Fruit fly (Drosophila melanogaster) whole organism, embryonic: ENCODE data around the gene CG46458.

Source experiments
- Abd-B ChIP-seq: fragments of 200-800 bp; sonication (Bioruptor generic); optimal IDR thresholded peaks from 2 replicates; lab custom pipeline; 2018; ENCODE audit warnings: missing biosample characterization, mild to moderate bottlenecking, missing genetic modification characterization, moderate library complexity
- Bdp1 ChIP-seq: fragments of 200-800 bp; sonication (Bioruptor generic); optimal IDR thresholded peaks from 3 replicates; lab custom pipeline; 2016; ENCODE audit warnings: missing biosample characterization, missing genetic modification characterization
- BtbVII ChIP-seq: fragments of 200-800 bp; sonication (Bioruptor generic); optimal IDR thresholded peaks from 3 replicates; lab custom pipeline; 2017; ENCODE audit warnings: missing biosample characterization, mild to moderate bottlenecking, missing genetic modification characterization
- CG12769 ChIP-seq: fragments of 200-800 bp; sonication (Bioruptor generic); optimal IDR thresholded peaks from 2 replicates; lab custom pipeline; 2019; ENCODE audit warnings: missing biosample characterization, mild to moderate bottlenecking, missing genetic modification characterization, moderate library complexity
- CG17385 ChIP-seq: fragments of 200-800 bp; sonication (Bioruptor generic); optimal IDR thresholded peaks from 3 replicates; lab custom pipeline; 2018; ENCODE audit warnings: missing biosample characterization, mild to moderate bottlenecking, missing genetic modification characterization
- CG1792 ChIP-seq: fragments of 200-800 bp; sonication (Bioruptor generic); optimal IDR thresholded peaks from 2 replicates; lab custom pipeline; 2016; ENCODE audit warnings: missing biosample characterization, missing genetic modification characterization
- CG18011 ChIP-seq: fragments of 200-800 bp; sonication (Bioruptor generic); optimal IDR thresholded peaks from 2 replicates; lab custom pipeline; 2017; ENCODE audit warnings: missing biosample characterization, missing genetic modification characterization, mild to moderate bottlenecking, moderate library complexity, missing genotype
- CG31365 ChIP-seq: fragments of 200-800 bp; sonication (Bioruptor generic); optimal IDR thresholded peaks from 2 replicates; lab custom pipeline; 2018; ENCODE audit warnings: missing biosample characterization, mild to moderate bottlenecking, missing genetic modification characterization
- CG4360 ChIP-seq: fragments of 200-800 bp; sonication (Bioruptor generic); IDR thresholded peaks from 2 replicates; pipeline ENCODE4 v1.3.6; 2022; ENCODE audit warnings: missing biosample characterization, missing genetic modification characterization
- CG4424 ChIP-seq: fragments of 200-800 bp; sonication (Bioruptor generic); optimal IDR thresholded peaks from 3 replicates; lab custom pipeline; 2016; ENCODE audit warnings: missing biosample characterization, missing genetic modification characterization
- CG4617 ChIP-seq: fragments of 200-800 bp; sonication (Bioruptor generic); optimal IDR thresholded peaks from 3 replicates; lab custom pipeline; 2016; ENCODE audit warnings: missing biosample characterization, missing genetic modification characterization, borderline replicate concordance
- CG7271 ChIP-seq: fragments of 200-800 bp; sonication (Bioruptor generic); optimal IDR thresholded peaks from 2 replicates; lab custom pipeline; 2018; ENCODE audit warnings: missing biosample characterization, mild to moderate bottlenecking, missing genetic modification characterization, moderate library complexity
- CG8924 ChIP-seq: fragments of 200-800 bp; optimal IDR thresholded peaks from 3 replicates; lab custom pipeline; 2019; ENCODE audit warnings: missing biosample characterization, mild to moderate bottlenecking, missing genetic modification characterization, moderate library complexity
- CG9215 ChIP-seq: fragments of 200-800 bp; sonication (Bioruptor generic); IDR thresholded peaks from 2 replicates; pipeline ENCODE4 v1.3.6; 2022; ENCODE audit warnings: missing biosample characterization, missing genetic modification characterization
- CG9797 ChIP-seq: fragments of 200-800 bp; sonication (Bioruptor generic); optimal IDR thresholded peaks from 3 replicates; lab custom pipeline; 2018; ENCODE audit warnings: missing biosample characterization, mild to moderate bottlenecking, missing genetic modification characterization
- D19B ChIP-seq: fragments of 200-800 bp; sonication (Bioruptor generic); optimal IDR thresholded peaks from 2 replicates; lab custom pipeline; 2017; ENCODE audit warnings: missing biosample characterization, mild to moderate bottlenecking, missing genetic modification characterization
- E2f1 ChIP-seq: fragments of 200-800 bp; sonication (Bioruptor generic); IDR thresholded peaks from 2 replicates; pipeline ENCODE4 v1.3.6; 2022; ENCODE audit warnings: missing biosample characterization, missing genetic modification characterization
- Fer2 ChIP-seq: fragments of 200-800 bp; sonication (Bioruptor generic); optimal IDR thresholded peaks from 2 replicates; lab custom pipeline; 2018; ENCODE audit warnings: missing biosample characterization, mild to moderate bottlenecking, missing genetic modification characterization, moderate library complexity
- Hsf ChIP-seq: fragments of 200-800 bp; sonication (Bioruptor generic); optimal IDR thresholded peaks from 3 replicates; lab custom pipeline; 2016; ENCODE audit warnings: missing biosample characterization, missing genetic modification characterization
- Lhr ChIP-seq: fragments of 200-800 bp; sonication (Bioruptor generic); optimal IDR thresholded peaks from 3 replicates; lab custom pipeline; 2017; ENCODE audit warnings: mild to moderate bottlenecking, missing biosample characterization, missing genetic modification reagents, missing genetic modification characterization
- Myb ChIP-seq: fragments of 200-800 bp; sonication (Bioruptor generic); optimal IDR thresholded peaks from 2 replicates; lab custom pipeline; 2016; ENCODE audit warnings: missing biosample characterization, missing genetic modification characterization
- NC2β ChIP-seq: fragments of 200-800 bp; sonication (Bioruptor generic); optimal IDR thresholded peaks from 2 replicates; lab custom pipeline; 2016; ENCODE audit warnings: missing biosample characterization, missing genetic modification characterization
- NfI ChIP-seq: fragments of 200-800 bp; sonication (Bioruptor generic); optimal IDR thresholded peaks from 3 replicates; lab custom pipeline; 2018; ENCODE audit warnings: missing biosample characterization, mild to moderate bottlenecking, missing genetic modification characterization, moderate library complexity
- Oli ChIP-seq: fragments of 200-800 bp; sonication (Bioruptor generic); optimal IDR thresholded peaks from 2 replicates; lab custom pipeline; 2018; ENCODE audit warnings: missing biosample characterization, mild to moderate bottlenecking, missing genetic modification characterization, moderate library complexity
- PHDP ChIP-seq: fragments of 200-800 bp; sonication (Bioruptor generic); optimal IDR thresholded peaks from 3 replicates; lab custom pipeline; 2018; ENCODE audit warnings: missing biosample characterization, mild to moderate bottlenecking, missing genetic modification characterization, moderate library complexity
- Sox102F ChIP-seq: fragments of 200-800 bp; sonication (Bioruptor generic); optimal IDR thresholded peaks from 2 replicates; lab custom pipeline; 2018; ENCODE audit warnings: missing biosample characterization, mild to moderate bottlenecking, missing genetic modification characterization, moderate library complexity
- bsh ChIP-seq, 2 experiments: fragments of 200-800 bp; sonication (Bioruptor generic); optimal IDR thresholded peaks; 2 replicates each; lab custom pipeline; 2017 to 2018; ENCODE audit warnings: mild to moderate bottlenecking in 2 of 2, missing biosample characterization in 2 of 2, missing genetic modification characterization in 2 of 2, moderate library complexity in 1 of 2
- cato ChIP-seq: fragments of 200-800 bp; sonication (Bioruptor generic); optimal IDR thresholded peaks from 2 replicates; lab custom pipeline; 2016; ENCODE audit warnings: missing biosample characterization, missing genetic modification characterization, borderline replicate concordance
- corto ChIP-seq: fragments of 200-800 bp; sonication (Bioruptor generic); optimal IDR thresholded peaks from 2 replicates; lab custom pipeline; 2016; ENCODE audit warnings: missing biosample characterization, mild to moderate bottlenecking, missing genetic modification characterization, moderate library complexity
- dati ChIP-seq: fragments of 200-800 bp; sonication (Bioruptor generic); IDR thresholded peaks from 2 replicates; pipeline ENCODE4 v1.3.6; 2022; ENCODE audit warnings: missing biosample characterization, missing genetic modification characterization
- dimm ChIP-seq: fragments of 200-800 bp; sonication (Bioruptor generic); IDR thresholded peaks from 2 replicates; pipeline ENCODE4 v1.3.6; 2022; ENCODE audit warnings: missing biosample characterization, missing genetic modification characterization
- dmrt11E ChIP-seq: fragments of 200-800 bp; sonication (Bioruptor generic); optimal IDR thresholded peaks from 3 replicates; lab custom pipeline; 2018; ENCODE audit warnings: missing biosample characterization, mild to moderate bottlenecking, missing genetic modification characterization, moderate library complexity
- dysf ChIP-seq: fragments of 200-800 bp; sonication (Bioruptor generic); IDR thresholded peaks from 3 replicates; pipeline ENCODE4 v1.3.6; 2022; ENCODE audit warnings: missing biosample characterization, missing genetic modification characterization
- ftz-f1 ChIP-seq: fragments of 200-800 bp; sonication (Bioruptor generic); optimal IDR thresholded peaks from 2 replicates; lab custom pipeline; 2016; ENCODE audit warnings: missing biosample characterization, missing genetic modification characterization
- her ChIP-seq: fragments of 200-800 bp; sonication (Bioruptor generic); optimal IDR thresholded peaks from 2 replicates; lab custom pipeline; 2016; ENCODE audit warnings: missing biosample characterization, missing genetic modification characterization
- jing ChIP-seq: fragments of 200-800 bp; sonication (Bioruptor generic); optimal IDR thresholded peaks from 2 replicates; lab custom pipeline; 2018; ENCODE audit warnings: missing biosample characterization, mild to moderate bottlenecking, missing genetic modification characterization
- lbe ChIP-seq: fragments of 200-800 bp; sonication (Bioruptor generic); optimal IDR thresholded peaks from 2 replicates; lab custom pipeline; 2016; ENCODE audit warnings: missing biosample characterization, mild to moderate bottlenecking, missing genetic modification characterization
- lmd ChIP-seq: fragments of 200-800 bp; sonication (Bioruptor generic); IDR thresholded peaks from 2 replicates; pipeline ENCODE4 v1.3.6; 2022; ENCODE audit warnings: missing biosample characterization, missing genetic modification characterization
- p53 ChIP-seq: fragments of 200-800 bp; sonication (Bioruptor generic); optimal IDR thresholded peaks from 2 replicates; lab custom pipeline; 2016; ENCODE audit warnings: missing biosample characterization, missing genetic modification characterization
- pan ChIP-seq, 4 experiments: fragments of >200 bp in 3 of 4; fragments of 200-800 bp in 1 of 4; sonication (Bioruptor generic) in 1 of 4; optimal IDR thresholded peaks in 3 of 4; IDR thresholded peaks in 1 of 4; 2 replicates each; pipeline versions ENCODE4 v1.3.6 to Lab custom; 2017 to 2022; ENCODE audit warnings: missing biosample characterization in 2 of 4, missing genetic modification characterization in 2 of 4, mixed read lengths in 1 of 4
- pfk ChIP-seq: fragments of 200-800 bp; sonication (Bioruptor generic); optimal IDR thresholded peaks from 2 replicates; lab custom pipeline; 2018; ENCODE audit warnings: missing biosample characterization, mild to moderate bottlenecking, missing genetic modification characterization, moderate library complexity
- pho ChIP-seq: fragments of 200-800 bp; sonication (Bioruptor generic); optimal IDR thresholded peaks from 2 replicates; lab custom pipeline; 2016; ENCODE audit warnings: missing biosample characterization, missing genetic modification characterization
- row ChIP-seq: fragments of 200-800 bp; sonication (Bioruptor generic); IDR thresholded peaks from 3 replicates; pipeline ENCODE4 v1.3.6; 2022; ENCODE audit warnings: missing biosample characterization, missing genetic modification characterization
- sens ChIP-seq: fragments of 200-800 bp; sonication (Bioruptor generic); peaks from one replicate; lab custom pipeline; 2016; ENCODE audit warnings: missing biosample characterization, missing genetic modification characterization
- slou ChIP-seq: fragments of 200-800 bp; sonication (Bioruptor generic); optimal IDR thresholded peaks from 3 replicates; lab custom pipeline; 2016; ENCODE audit warnings: missing biosample characterization, missing genetic modification characterization
- vvl ChIP-seq: fragments of 200-800 bp; sonication (Bioruptor generic); IDR thresholded peaks from 2 replicates; pipeline ENCODE4 v1.3.6; 2022; ENCODE audit warnings: missing biosample characterization, missing genetic modification characterization
- wor ChIP-seq: fragments of 200-800 bp; sonication (Bioruptor generic); IDR thresholded peaks from 2 replicates; pipeline ENCODE4 v1.3.6; 2022; ENCODE audit warnings: missing biosample characterization, missing genetic modification characterization

The CG46458 gene

dm6 chr3R:6951090-6951489 is 7.1 kb downstream of the CG46458 start (continued):
- TF ChIP-seq dmrt11E (tag; lab: Kevin White, UChicago) (no peak), PHDP (tag; lab: Kevin White, UChicago) (no peak), p53 (GFP tag; lab: Kevin White, UChicago) (no peak), dysf (GFP tag; lab: Robert Waterston, UW) (peak; percentile 12; the same call in 1 of the 3 replicates), corto (GFP tag; lab: Kevin White, UChicago) (peak; percentile 31), wor (no peak), CG8924 (no peak), CG7271 (tag; lab: Kevin White, UChicago) (no peak), lmd (GFP tag; lab: Robert Waterston, UW) (0 out of 2 replicates have a peak, but pooled peaks have one; percentile 9), dati (GFP tag; lab: Robert Waterston, UW) (no peak), her (GFP tag; lab: Kevin White, UChicago) (no peak), CG4617 (GFP tag; lab: Kevin White, UChicago) (no peak), Myb (GFP tag; lab: Kevin White, UChicago) (no peak), jing (GFP tag; lab: Kevin White, UChicago) (no peak), Sox102F (GFP tag; lab: Kevin White, UChicago) (peak; percentile 35), lbe (GFP tag; lab: Kevin White, UChicago) (peak; percentile 61), BtbVII (GFP tag; lab: Kevin White, UChicago) (no peak), CG4424 (GFP tag; lab: Kevin White, UChicago) (no peak), pho (no peak), CG17385 (GFP tag; lab: Kevin White, UChicago) (no peak), NC2β (GFP tag; lab: Kevin White, UChicago) (no peak), CG4360 (no peak), Bdp1 (GFP tag; lab: Kevin White, UChicago) (no peak), sens (peak; percentile 67), E2f1 (GFP tag; lab: Robert Waterston, UW) (no peak), row (GFP tag; lab: Robert Waterston, UW) (peak; percentile 36; the same call in 2 of the 3 replicates), Fer2 (tag; lab: Kevin White, UChicago) (no peak), Hsf (GFP tag; lab: Kevin White, UChicago) (no peak), CG1792 (GFP tag; lab: Kevin White, UChicago) (no peak), CG9797 (GFP tag; lab: Kevin White, UChicago) (no peak), CG9215 (no peak), dimm (GFP tag; lab: Robert Waterston, UW) (no peak), Lhr (GFP tag; lab: Kevin White, UChicago) (no peak), CG31365 (tag; lab: Kevin White, UChicago) (no peak), D19B (GFP tag; lab: Kevin White, UChicago) (no peak), Abd-B (GFP tag; lab: Kevin White, UChicago) (no peak), vvl (GFP tag; lab: Robert Waterston, UW) (no peak), Oli (tag; lab: Kevin White, UChicago) (peak; percentile 6), pan (optimal IDR thresholded peaks at IDR 0.05; lab: Kevin White, UChicago) (no peak), pan (GFP tag; optimal IDR thresholded peaks at IDR 0.05 in 1 of 2, IDR thresholded peaks at IDR 0.05 in 1 of 2) (no peak), CG18011 (GFP tag; lab: Kevin White, UChicago) (no peak), bsh (GFP tag; optimal IDR thresholded peaks at IDR 0.05; lab: Kevin White, UChicago) (peak; percentile 15 to 82), CG12769 (tag; lab: Kevin White, UChicago) (no peak), NfI (GFP tag; lab: Kevin White, UChicago) (no peak), pfk (no peak), ftz-f1 (no peak), cato (no peak), slou (GFP tag; lab: Kevin White, UChicago) (no peak)
- TF ChIP-seq, all 482 proteins: peak for 14
